Fruit fly (Drosophila melanogaster): ENCODE measurements around the gene CG32187.
A peak's percentile ranks its signal among the peaks of the same experiment; 100 is the strongest.

CG32187 gene

dm6 chr3L:17806357-17807025 is at the start of gene CG32187:
TSS of gene CG32187 (minus strand) at chr3L:17806365.
- no peak for TF ChIP-seq CG17801 (GFP tag; optimal IDR thresholded peaks at IDR 0.05; ENCODE audit: partially characterized antibody)

- TF ChIP-seq CG17801 (GFP tag; optimal IDR thresholded peaks at IDR 0.05; ENCODE audit: partially characterized antibody), result no peak
These were observed 43.4 kb upstream of the CG32187 start, which contains the start of gene TrpRS-m for dm6 chr3L:17849517-17849916. TSS of gene TrpRS-m (plus strand) at chr3L:17849727.

- TF ChIP-seq CG17801 (GFP tag; optimal IDR thresholded peaks at IDR 0.05; ENCODE audit: partially characterized antibody), result peak; percentile 5
These were observed 40.8 kb upstream of the CG32187 start for dm6 chr3L:17846982-17847355.

dm6 chr3L:17846169-17846981 is 40.2 kb upstream of the CG32187 start, which contains the start of the genes MED19 and CG7430:
TSS of gene MED19 (minus strand) at chr3L:17846501.
TSS of gene CG7430 (plus strand) at chr3L:17846916.
- TF ChIP-seq CG17801 (GFP tag; optimal IDR thresholded peaks at IDR 0.05; ENCODE audit: partially characterized antibody), result peak; percentile 67

dm6 chr3L:17842892-17843703 is 36.9 kb upstream of the CG32187 start, which contains the start of gene CG5567:
TSS of gene CG5567 (minus strand) at chr3L:17843544.
- peak; percentile 11 for TF ChIP-seq CG17801 (GFP tag; optimal IDR thresholded peaks at IDR 0.05; ENCODE audit: partially characterized antibody)

- TF ChIP-seq CG17801 (GFP tag; optimal IDR thresholded peaks at IDR 0.05; ENCODE audit: partially characterized antibody), result peak; percentile 73
These were observed 35.0 kb upstream of the CG32187 start, which contains the start of gene CG5577 for dm6 chr3L:17841085-17841606. TSS of gene CG5577 (minus strand) at chr3L:17841427.

- no peak for TF ChIP-seq CG17801 (GFP tag; optimal IDR thresholded peaks at IDR 0.05; ENCODE audit: partially characterized antibody)
These were observed 28.9 kb upstream of the CG32187 start, which contains the start of gene CG32189 for dm6 chr3L:17835074-17835473. TSS of gene CG32189 (minus strand) at chr3L:17835174.

dm6 chr3L:17833525-17833924 is 27.4 kb upstream of the CG32187 start, which contains the start of gene CG32188:
TSS of gene CG32188 (minus strand) at chr3L:17833625.
- no peak for TF ChIP-seq CG17801 (GFP tag; optimal IDR thresholded peaks at IDR 0.05; ENCODE audit: partially characterized antibody)

- TF ChIP-seq CG17801 (GFP tag; optimal IDR thresholded peaks at IDR 0.05; ENCODE audit: partially characterized antibody), result no peak
These were observed 16.7 kb upstream of the CG32187 start, which contains the start of the genes Ir75c and Grd for dm6 chr3L:17822784-17823383. TSS of gene Ir75c (minus strand) at chr3L:17822834. TSS of gene Grd (plus strand) at chr3L:17823333.

- no peak for TF ChIP-seq CG17801 (GFP tag; optimal IDR thresholded peaks at IDR 0.05; ENCODE audit: partially characterized antibody)
These were observed 13.9 kb upstream of the CG32187 start, which contains the start of gene Ir75b for dm6 chr3L:17820093-17820492. TSS of gene Ir75b (minus strand) at chr3L:17820193.

- no peak for TF ChIP-seq CG17801 (GFP tag; optimal IDR thresholded peaks at IDR 0.05; ENCODE audit: partially characterized antibody)
These were observed 11.7 kb upstream of the CG32187 start, which contains the start of gene Ir75a for dm6 chr3L:17817821-17818220. TSS of gene Ir75a (minus strand) at chr3L:17817921.

dm6 chr3L:17814036-17814435 is 7.9 kb upstream of the CG32187 start, which contains the start of gene Cln3:
TSS of gene Cln3 (minus strand) at chr3L:17814119.
- peak; percentile 50 for TF ChIP-seq CG17801 (GFP tag; optimal IDR thresholded peaks at IDR 0.05; ENCODE audit: partially characterized antibody)

dm6 chr3L:17808597-17809213 is 2.5 kb upstream of the CG32187 start, which contains the start of gene CG32191:
TSS of gene CG32191 (minus strand) at chr3L:17809146.
- TF ChIP-seq CG17801 (GFP tag; optimal IDR thresholded peaks at IDR 0.05; ENCODE audit: partially characterized antibody), result no peak
